Worm (Caenorhabditis elegans) whole organism, young adult: ENCODE data around the gene fbxa-157.
A peak's percentile ranks its signal among the peaks of the same experiment; 100 is the strongest.

Experiments used
- B0035.1 ChIP-seq: sonication (generic microtip); optimal IDR thresholded peaks from 2 replicates; lab custom pipeline; 2016; ENCODE audit warnings: missing genetic modification characterization, mild to moderate bottlenecking, missing compliant biosample characterization, missing genotype, missing genetic modification reagents
- B0336.3 ChIP-seq: fragments of 200-800 bp; sonication (Bioruptor generic); IDR thresholded peaks from 2 replicates; pipeline ENCODE4 v1.3.6; 2022; ENCODE audit warnings: missing genetic modification characterization, missing compliant biosample characterization
- C17E4.6 ChIP-seq: fragments of 200-800 bp; sonication (Bioruptor generic); IDR thresholded peaks from 2 replicates; pipeline ENCODE4 v1.3.6; 2022; ENCODE audit warnings: missing genetic modification reagents, missing genetic modification characterization, missing compliant biosample characterization
- D2030.7 ChIP-seq: fragments of 200-800 bp; sonication (Bioruptor generic); IDR thresholded peaks from 2 replicates; pipeline ENCODE4 v1.3.6; 2022; ENCODE audit warnings: missing genetic modification reagents, missing genetic modification characterization, missing compliant biosample characterization
- F10E7.11 ChIP-seq: sonication (generic microtip); optimal IDR thresholded peaks from 2 replicates; lab custom pipeline; 2017; ENCODE audit warnings: mild to moderate bottlenecking, missing genetic modification characterization, moderate library complexity, missing compliant biosample characterization
- F22D6.2 ChIP-seq: sonication (generic microtip); optimal IDR thresholded peaks from 2 replicates; lab custom pipeline; 2016; ENCODE audit warnings: mild to moderate bottlenecking, missing genetic modification characterization, missing compliant biosample characterization
- F23B12.7 ChIP-seq: sonication (generic microtip); optimal IDR thresholded peaks from 2 replicates; lab custom pipeline; 2017; ENCODE audit warnings: missing genetic modification characterization, mild to moderate bottlenecking, missing compliant biosample characterization, antibody characterized with exemption, moderate library complexity; ENCODE audit not compliant: insufficient read depth
- F37B4.10 ChIP-seq: fragments of 200-800 bp; sonication (Bioruptor generic); IDR thresholded peaks from 2 replicates; pipeline ENCODE4 v1.3.6; 2022; ENCODE audit warnings: missing genetic modification characterization, missing compliant biosample characterization
- F52B5.7 ChIP-seq: sonication (generic microtip); optimal IDR thresholded peaks from 2 replicates; lab custom pipeline; 2016; ENCODE audit warnings: mild to moderate bottlenecking, missing genetic modification characterization, missing compliant biosample characterization
- F55B11.4 ChIP-seq: sonication (generic microtip); optimal IDR thresholded peaks from 2 replicates; lab custom pipeline; 2016; ENCODE audit warnings: missing compliant biosample characterization, missing genetic modification characterization, borderline replicate concordance; ENCODE audit not compliant: insufficient read depth
- T26A5.8 ChIP-seq: sonication (generic microtip); optimal IDR thresholded peaks from 2 replicates; lab custom pipeline; 2016; ENCODE audit warnings: missing genetic modification characterization, missing compliant biosample characterization
- Y67H2A.10 ChIP-seq: fragments of 200-800 bp; sonication (Bioruptor generic); conservative IDR thresholded peaks from 2 replicates; pipeline ENCODE4 v1.3.6; 2022; ENCODE audit warnings: missing genetic modification reagents, missing genetic modification characterization, missing compliant biosample characterization
- ZK185.1 ChIP-seq: sonication (generic microtip); optimal IDR thresholded peaks from 2 replicates; lab custom pipeline; 2016; ENCODE audit warnings: mild to moderate bottlenecking, missing genetic modification characterization, missing compliant biosample characterization; ENCODE audit not compliant: poor library complexity, severe bottlenecking
- aptf-2 ChIP-seq: fragments of 200-800 bp; sonication (Bioruptor generic); conservative IDR thresholded peaks from 2 replicates; pipeline ENCODE4 v1.3.6; 2022; ENCODE audit warnings: missing genetic modification reagents, missing genetic modification characterization, missing compliant biosample characterization
- athp-1 ChIP-seq: sonication (generic microtip); optimal IDR thresholded peaks from 2 replicates; lab custom pipeline; 2017; ENCODE audit warnings: mild to moderate bottlenecking, missing genetic modification characterization, missing compliant biosample characterization
- attf-3 ChIP-seq: fragments of 200-800 bp; sonication (Bioruptor generic); conservative IDR thresholded peaks from 2 replicates; pipeline ENCODE4 v1.3.6; 2022; ENCODE audit warnings: missing genetic modification reagents, missing genetic modification characterization, missing compliant biosample characterization
- attf-5 ChIP-seq: fragments of 200-800 bp; sonication (Bioruptor generic); optimal IDR thresholded peaks from 2 replicates; lab custom pipeline; 2018; ENCODE audit warnings: mild to moderate bottlenecking, missing genetic modification characterization, missing compliant biosample characterization
- cebp-1 ChIP-seq, 2 experiments: fragments of 200-800 bp in 1 of 2; sonication (Bioruptor generic) in 1 of 2; sonication (generic microtip) in 1 of 2; IDR thresholded peaks in 1 of 2; optimal IDR thresholded peaks in 1 of 2; 2 replicates each; pipeline versions ENCODE4 v1.3.6 to Lab custom; 2017 to 2022; ENCODE audit warnings: missing compliant biosample characterization in 2 of 2, missing genetic modification characterization in 2 of 2, mild to moderate bottlenecking in 1 of 2, missing genetic modification reagents in 1 of 2, moderate library complexity in 1 of 2
- cebp-2 ChIP-seq: fragments of 200-800 bp; sonication (Bioruptor generic); IDR thresholded peaks from 2 replicates; pipeline ENCODE4 v1.3.6; 2022; ENCODE audit warnings: missing genetic modification characterization, missing compliant biosample characterization
- ceh-58 ChIP-seq: fragments of 200-800 bp; sonication (Bioruptor generic); IDR thresholded peaks from 2 replicates; pipeline ENCODE4 v1.3.6; 2022; ENCODE audit warnings: missing genetic modification characterization, missing compliant biosample characterization
- ceh-91 ChIP-seq: fragments of 200-800 bp; sonication (Bioruptor generic); IDR thresholded peaks from 2 replicates; pipeline ENCODE4 v1.3.6; 2022; ENCODE audit warnings: missing genetic modification reagents, missing genetic modification characterization, missing compliant biosample characterization
- dpl-1 ChIP-seq: fragments of 150-350 bp; optimal IDR thresholded peaks from 2 replicates; lab custom pipeline; 2014; ENCODE audit warnings: missing biosample characterization, missing genetic modification reagents, missing genetic modification characterization
- efl-1 ChIP-seq: fragments of 150-350 bp; optimal IDR thresholded peaks from 2 replicates; lab custom pipeline; 2014; ENCODE audit warnings: missing biosample characterization, missing genetic modification reagents, missing genetic modification characterization
- hlh-12 ChIP-seq: sonication (generic microtip); optimal IDR thresholded peaks from 2 replicates; lab custom pipeline; 2016; ENCODE audit warnings: missing genetic modification characterization, missing compliant biosample characterization
- hmg-1.2 ChIP-seq: fragments of 200-800 bp; sonication (Bioruptor generic); IDR thresholded peaks from 2 replicates; pipeline ENCODE4 v1.3.6; 2022; ENCODE audit warnings: missing genetic modification reagents, missing genetic modification characterization, missing compliant biosample characterization
- let-607 ChIP-seq, 2 experiments: fragments of 200-800 bp in 1 of 2; sonication (Bioruptor generic) in 1 of 2; sonication (generic microtip) in 1 of 2; optimal IDR thresholded peaks; 2 replicates each; lab custom pipeline; 2016 to 2018; ENCODE audit warnings: mild to moderate bottlenecking in 2 of 2, missing compliant biosample characterization in 2 of 2, missing genetic modification characterization in 2 of 2, moderate library complexity in 2 of 2, missing genotype in 1 of 2
- lin-26 ChIP-seq: fragments of 200-800 bp; sonication (Bioruptor generic); IDR thresholded peaks from 2 replicates; pipeline ENCODE4 v1.3.6; 2022; ENCODE audit warnings: missing genetic modification reagents, missing genetic modification characterization, missing compliant biosample characterization
- lin-54 ChIP-seq: fragments of 200-800 bp; sonication (Bioruptor generic); optimal IDR thresholded peaks from 2 replicates; lab custom pipeline; 2018; ENCODE audit warnings: mild to moderate bottlenecking, missing genetic modification characterization, missing compliant biosample characterization
- lir-1 ChIP-seq: fragments of 200-800 bp; sonication (Bioruptor generic); conservative IDR thresholded peaks from 2 replicates; pipeline ENCODE4 v1.3.6; 2022; ENCODE audit warnings: missing genetic modification reagents, missing genetic modification characterization, missing compliant biosample characterization
- lsy-27 ChIP-seq: sonication (generic microtip); optimal IDR thresholded peaks from 2 replicates; lab custom pipeline; 2017; ENCODE audit warnings: missing genetic modification characterization, mild to moderate bottlenecking, missing compliant biosample characterization, antibody characterized with exemption, missing genotype, borderline replicate concordance; ENCODE audit not compliant: insufficient read depth
- madf-8 ChIP-seq: fragments of 200-800 bp; sonication (Bioruptor generic); conservative IDR thresholded peaks from 2 replicates; pipeline ENCODE4 v1.3.6; 2022; ENCODE audit warnings: missing genetic modification reagents, missing genetic modification characterization, missing compliant biosample characterization
- mel-28 ChIP-seq: sonication (generic microtip); optimal IDR thresholded peaks from 2 replicates; lab custom pipeline; 2016; ENCODE audit warnings: borderline replicate concordance, mild to moderate bottlenecking, missing genetic modification characterization, missing compliant biosample characterization
- mes-4 ChIP-seq: sonication (generic microtip); optimal IDR thresholded peaks from 2 replicates; lab custom pipeline; 2016; ENCODE audit warnings: missing genotype, missing genetic modification characterization, missing compliant biosample characterization
- mxl-1 ChIP-seq: sonication (generic microtip); optimal IDR thresholded peaks from 2 replicates; lab custom pipeline; 2016; ENCODE audit warnings: missing genetic modification characterization, missing compliant biosample characterization
- nhr-120 ChIP-seq: fragments of 200-800 bp; sonication (Bioruptor generic); IDR thresholded peaks from 2 replicates; pipeline ENCODE4 v1.3.6; 2022; ENCODE audit warnings: missing genetic modification characterization, missing compliant biosample characterization
- pbrm-1 ChIP-seq: fragments of 200-800 bp; sonication (Bioruptor generic); IDR thresholded peaks from 2 replicates; pipeline ENCODE4 v1.3.6; 2022; ENCODE audit warnings: missing genetic modification reagents, missing genetic modification characterization, missing compliant biosample characterization
- pha-4 ChIP-seq: fragments of 150-350 bp; sonication (generic microtip); optimal IDR thresholded peaks from 2 replicates; lab custom pipeline; 2014; ENCODE audit warnings: missing biosample characterization, missing genetic modification reagents, missing genetic modification characterization
- repo-1 ChIP-seq: sonication (generic microtip); optimal IDR thresholded peaks from 2 replicates; lab custom pipeline; 2017; ENCODE audit warnings: mild to moderate bottlenecking, missing genetic modification characterization, missing compliant biosample characterization
- sdz-38 ChIP-seq: sonication (generic microtip); optimal IDR thresholded peaks from 2 replicates; lab custom pipeline; 2016; ENCODE audit warnings: missing genotype, missing genetic modification characterization, missing compliant biosample characterization
- sea-2 ChIP-seq: fragments of 200-800 bp; sonication (Bioruptor generic); IDR thresholded peaks from 2 replicates; pipeline ENCODE4 v1.3.6; 2022; ENCODE audit warnings: missing genetic modification characterization, missing compliant biosample characterization
- snpc-1.3 ChIP-seq: sonication (generic microtip); optimal IDR thresholded peaks from 2 replicates; lab custom pipeline; 2017; ENCODE audit warnings: missing genetic modification characterization, mild to moderate bottlenecking, missing compliant biosample characterization, antibody characterized with exemption, moderate library complexity, missing genotype, missing genetic modification reagents; ENCODE audit not compliant: insufficient read depth
- snpc-3.4 ChIP-seq: sonication (generic microtip); optimal IDR thresholded peaks from 2 replicates; lab custom pipeline; 2017; ENCODE audit warnings: missing genetic modification characterization, mild to moderate bottlenecking, missing compliant biosample characterization, antibody characterized with exemption, moderate library complexity, missing genotype, missing genetic modification reagents
- sptf-2 ChIP-seq: fragments of 200-800 bp; sonication (Bioruptor generic); optimal IDR thresholded peaks from 2 replicates; lab custom pipeline; 2018; ENCODE audit warnings: mild to moderate bottlenecking, missing genetic modification characterization, missing compliant biosample characterization
- tlf-1 ChIP-seq: fragments of 200-800 bp; sonication (Bioruptor generic); optimal IDR thresholded peaks from 2 replicates; lab custom pipeline; 2018; ENCODE audit warnings: mild to moderate bottlenecking, missing genetic modification characterization, missing compliant biosample characterization
- zfh-2 ChIP-seq: fragments of 200-800 bp; sonication (Bioruptor generic); conservative IDR thresholded peaks from 2 replicates; pipeline ENCODE4 v1.3.6; 2022; ENCODE audit warnings: missing genetic modification reagents, missing genetic modification characterization, missing compliant biosample characterization
- ztf-18 ChIP-seq: sonication (generic microtip); optimal IDR thresholded peaks from 2 replicates; lab custom pipeline; 2016; ENCODE audit warnings: missing genotype, mild to moderate bottlenecking, missing genetic modification characterization, missing compliant biosample characterization
- ztf-25 ChIP-seq: fragments of 200-800 bp; sonication (Bioruptor generic); IDR thresholded peaks from 2 replicates; pipeline ENCODE4 v1.3.6; 2022; ENCODE audit warnings: missing genetic modification reagents, missing genetic modification characterization, missing compliant biosample characterization
- ztf-26 ChIP-seq: sonication (generic microtip); optimal IDR thresholded peaks from 2 replicates; lab custom pipeline; 2017; ENCODE audit warnings: missing genetic modification characterization, missing compliant biosample characterization
- ztf-3 ChIP-seq: fragments of 200-800 bp; sonication (Bioruptor generic); optimal IDR thresholded peaks from 2 replicates; lab custom pipeline; 2018; ENCODE audit warnings: mild to moderate bottlenecking, missing genetic modification characterization, missing compliant biosample characterization

Gene fbxa-157

ce11 chrV:17859065-17859464 lies 40.5 kb upstream of the fbxa-157 start:
- TF ChIP-seq hlh-12 (tag; lab: Kevin White, UChicago) (no peak), attf-3 (GFP tag; lab: Robert Waterston, UW) (no peak), cebp-1 (GFP tag; IDR thresholded peaks at IDR 0.05; lab: Robert Waterston, UW) (no peak), cebp-1 (tag; optimal IDR thresholded peaks at IDR 0.05; lab: Kevin White, UChicago) (peak; percentile 57), mxl-1 (tag; lab: Kevin White, UChicago) (no peak), ZK185.1 (no peak), ztf-18 (no peak), F23B12.7 (tag; lab: Kevin White, UChicago) (no peak), nhr-120 (GFP tag; lab: Robert Waterston, UW) (no peak), let-607 (tag; optimal IDR thresholded peaks at IDR 0.05; lab: Kevin White, UChicago) (no peak), aptf-2 (GFP tag; lab: Robert Waterston, UW) (no peak), pbrm-1 (GFP tag; lab: Robert Waterston, UW) (no peak), ceh-58 (GFP tag; lab: Robert Waterston, UW) (no peak), madf-8 (GFP tag; lab: Robert Waterston, UW) (peak; percentile 88), C17E4.6 (no peak), Y67H2A.10 (GFP tag; lab: Robert Waterston, UW) (no peak), F10E7.11 (tag; lab: Kevin White, UChicago) (no peak), tlf-1 (GFP tag; lab: Kevin White, UChicago) (peak; percentile 23), cebp-2 (GFP tag; lab: Robert Waterston, UW) (no peak), mes-4 (tag; lab: Kevin White, UChicago) (no peak), lir-1 (GFP tag; lab: Robert Waterston, UW) (no peak), T26A5.8 (tag; lab: Kevin White, UChicago) (no peak), D2030.7 (GFP tag; lab: Robert Waterston, UW) (peak; percentile 69), sea-2 (GFP tag; lab: Robert Waterston, UW) (no peak), F37B4.10 (GFP tag; lab: Robert Waterston, UW) (no peak), hmg-1.2 (GFP tag; lab: Robert Waterston, UW) (peak; percentile 35), ztf-25 (no peak), zfh-2 (GFP tag; lab: Robert Waterston, UW) (no peak), sdz-38 (tag; lab: Kevin White, UChicago) (no peak), efl-1 (GFP tag; lab: Kevin White, UChicago) (peak; percentile 92), F52B5.7 (no peak), F55B11.4 (no peak), sptf-2 (GFP tag; lab: Kevin White, UChicago) (no peak), snpc-3.4 (tag; lab: Kevin White, UChicago) (no peak), pha-4 (no peak), lin-54 (GFP tag; lab: Kevin White, UChicago) (peak; percentile 52), B0035.1 (tag; lab: Kevin White, UChicago) (no peak), ztf-3 (GFP tag; lab: Kevin White, UChicago) (no peak), B0336.3 (GFP tag; lab: Robert Waterston, UW) (0 out of 2 replicates have a peak, but pooled peaks have one; percentile 31), dpl-1 (GFP tag; lab: Kevin White, UChicago) (peak; percentile 75), ztf-26 (tag; lab: Kevin White, UChicago) (no peak), lin-26 (GFP tag; lab: Robert Waterston, UW) (no peak), snpc-1.3 (tag; lab: Kevin White, UChicago) (no peak), ceh-91 (GFP tag; lab: Robert Waterston, UW) (peak; percentile 84), mel-28 (tag; lab: Kevin White, UChicago) (no peak), lsy-27 (tag; lab: Kevin White, UChicago) (no peak), attf-5 (GFP tag; lab: Kevin White, UChicago) (no peak), F22D6.2 (tag; lab: Kevin White, UChicago) (no peak), athp-1 (tag; lab: Kevin White, UChicago) (no peak), repo-1 (tag; lab: Kevin White, UChicago) (no peak)
